Fruit fly (Drosophila melanogaster): ENCODE results near the gene eEF1gamma.

The eEF1gamma gene

DNA sequence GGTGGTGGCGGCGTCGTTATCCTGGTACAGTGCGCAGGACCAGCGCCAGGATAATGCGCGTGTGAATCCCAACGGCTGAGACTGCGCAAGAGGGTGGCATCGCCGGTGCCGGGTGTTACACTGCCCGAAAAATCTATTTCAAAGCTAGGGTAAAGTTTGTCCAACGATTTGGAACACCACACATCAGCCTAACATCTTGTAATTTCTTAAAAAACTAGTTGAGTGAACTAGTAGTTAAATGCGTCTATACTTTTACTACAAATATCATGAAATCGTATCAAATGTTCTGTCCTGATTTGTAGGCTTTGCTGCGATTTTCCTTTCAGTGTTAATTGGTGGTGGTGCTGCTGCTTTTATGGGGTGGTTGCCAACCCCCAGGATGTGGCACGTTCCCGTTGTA, 45.1 kb downstream of the eEF1gamma start (continued):
- TF ChIP-seq tgo (GFP tag; IDR thresholded peaks at IDR 0.05) (no peak), sens (GFP tag) (peak; percentile 91), Med (GFP tag) (no peak), Dip2 (GFP tag; IDR thresholded peaks at IDR 0.05) (no peak), slbo (GFP tag; IDR thresholded peaks at IDR 0.05) (no peak), dan (GFP tag; IDR thresholded peaks at IDR 0.05) (0 out of 2 replicates have a peak, but pooled peaks have one; percentile 33), CG15696 (tag; optimal IDR thresholded peaks at IDR 0.05) (peak; percentile 45), CG3838 (GFP tag; optimal IDR thresholded peaks at IDR 0.05) (no peak), pros (GFP tag; optimal IDR thresholded peaks at IDR 0.05) (no peak), Hmx (GFP tag; optimal IDR thresholded peaks at IDR 0.05) (no peak), Bgb (GFP tag; IDR thresholded peaks at IDR 0.05; ENCODE audit: partially characterized antibody) (no peak), gem (tag; optimal IDR thresholded peaks at IDR 0.05) (peak; percentile 69), knrl (GFP tag; IDR thresholded peaks at IDR 0.05; ENCODE audit: partially characterized antibody) (no peak), Oli (tag; optimal IDR thresholded peaks at IDR 0.05) (peak; percentile 52), dmrt11E (tag; optimal IDR thresholded peaks at IDR 0.05) (peak; percentile 84), slou (GFP tag; optimal IDR thresholded peaks at IDR 0.05) (no peak), kni (GFP tag; optimal IDR thresholded peaks at IDR 0.05) (peak; percentile 0), CG12659 (GFP tag; optimal IDR thresholded peaks at IDR 0.05) (no peak), PHDP (tag; optimal IDR thresholded peaks at IDR 0.05) (peak; percentile 31), CG10462 (GFP tag; optimal IDR thresholded peaks at IDR 0.05) (no peak), CG6689 (GFP tag; IDR thresholded peaks at IDR 0.05) (peak; percentile 46), lov (optimal IDR thresholded peaks at IDR 0.05) (no peak), lov (GFP tag; IDR thresholded peaks at IDR 0.05) (no peak), CG14014 (GFP tag; IDR thresholded peaks at IDR 0.05) (no peak), CG31441 (GFP tag; IDR thresholded peaks at IDR 0.05) (peak; percentile 63), CG5180 (GFP tag; optimal IDR thresholded peaks at IDR 0.05) (no peak), CG11695 (GFP tag; IDR thresholded peaks at IDR 0.05) (0 out of 3 replicates have a peak, but pooled peaks have one; percentile 21), tna (GFP tag; IDR thresholded peaks at IDR 0.05; ENCODE audit: partially characterized antibody) (no peak), jigr1 (GFP tag; IDR thresholded peaks at IDR 0.05) (no peak), CG4617 (GFP tag; optimal IDR thresholded peaks at IDR 0.05; ENCODE audit: borderline replicate concordance) (no peak), z (GFP tag; IDR thresholded peaks at IDR 0.05) (no peak), B-H1 (GFP tag; IDR thresholded peaks at IDR 0.05) (no peak), D19A (tag; optimal IDR thresholded peaks at IDR 0.05) (peak; percentile 52), aop (GFP tag; IDR thresholded peaks at IDR 0.05) (no peak), cg (GFP tag; optimal IDR thresholded peaks at IDR 0.05) (no peak), sqz (GFP tag; optimal IDR thresholded peaks at IDR 0.05) (no peak), scrt (GFP tag; optimal IDR thresholded peaks at IDR 0.05) (no peak), H2.0 (GFP tag; IDR thresholded peaks at IDR 0.05) (peak; percentile 19; the same call in 1 of the 2 replicates), fd64A (GFP tag; optimal IDR thresholded peaks at IDR 0.05) (no peak), CG18262 (tag; optimal IDR thresholded peaks at IDR 0.05) (peak; percentile 78), sc (optimal IDR thresholded peaks at IDR 0.05) (no peak), sc (GFP tag; optimal IDR thresholded peaks at IDR 0.05) (peak; percentile 49), salm (tag; optimal IDR thresholded peaks at IDR 0.05) (no peak), tap (tag; optimal IDR thresholded peaks at IDR 0.05) (peak; percentile 23), hb (GFP tag; IDR thresholded peaks at IDR 0.05; ENCODE audit: partially characterized antibody) (no peak), Sox100B (GFP tag; optimal IDR thresholded peaks at IDR 0.05) (no peak), CG7271 (tag; optimal IDR thresholded peaks at IDR 0.05) (no peak), fd96Cb (tag; optimal IDR thresholded peaks at IDR 0.05) (peak; percentile 33), jumu (GFP tag; optimal IDR thresholded peaks at IDR 0.05) (peak; percentile 10), CG2199 (GFP tag; IDR thresholded peaks at IDR 0.05) (no peak), ranshi (GFP tag; IDR thresholded peaks at IDR 0.05) (no peak), CG3726 (GFP tag; IDR thresholded peaks at IDR 0.05) (no peak)

All from whole organism, embryonic.